Worm (Caenorhabditis elegans) whole organism, early embryonic: Measurements from ENCODE around the gene C01G10.18.

Experiments used
- ama-1 ChIP-seq: fragments of 150-350 bp; optimal IDR thresholded peaks from 2 replicates; lab custom pipeline; 2014
- ets-7 ChIP-seq: sonication (generic microtip); optimal IDR thresholded peaks from 2 replicates; lab custom pipeline; 2016; ENCODE audit warnings: missing genotype, missing genetic modification characterization, missing compliant biosample characterization
- flt-1 ChIP-seq: fragments of 200-800 bp; sonication (Bioruptor generic); IDR thresholded peaks from 2 replicates; pipeline ENCODE4 v1.3.6; 2022; ENCODE audit warnings: missing genetic modification characterization, missing compliant biosample characterization
- hmg-4 ChIP-seq: fragments of 200-800 bp; sonication (Bioruptor generic); optimal IDR thresholded peaks from 2 replicates; lab custom pipeline; 2018; ENCODE audit warnings: mild to moderate bottlenecking, missing genetic modification characterization, missing compliant biosample characterization
- sea-1 ChIP-seq: fragments of 200-800 bp; sonication (Bioruptor generic); conservative IDR thresholded peaks from 2 replicates; pipeline ENCODE4 v1.3.6; 2022; ENCODE audit warnings: missing genetic modification characterization, missing compliant biosample characterization
- tbx-11 ChIP-seq: fragments of 200-800 bp; sonication (Bioruptor generic); IDR thresholded peaks from 2 replicates; pipeline ENCODE4 v1.3.6; 2022; ENCODE audit warnings: missing genetic modification characterization, missing compliant biosample characterization
- tbx-37 ChIP-seq: fragments of 200-800 bp; sonication (Bioruptor generic); conservative IDR thresholded peaks from 2 replicates; pipeline ENCODE4 v1.3.6; 2022; ENCODE audit warnings: missing genetic modification reagents, missing genetic modification characterization, missing compliant biosample characterization

ce11 chrV:15069435-15069985, 19.0 kb downstream of the C01G10.18 start:
- TF ChIP-seq tbx-37: no peak
- no peak for TF ChIP-seq tbx-11 (GFP tag; lab: Robert Waterston, UW)
- TF ChIP-seq ama-1: no peak
- no peak for TF ChIP-seq ets-7 (tag; lab: Kevin White, UChicago)
- no peak for TF ChIP-seq flt-1 (GFP tag; lab: Robert Waterston, UW)
- TF ChIP-seq sea-1 (GFP tag; lab: Robert Waterston, UW): no peak
- no peak for TF ChIP-seq hmg-4
